Worm (Caenorhabditis elegans) whole organism, L1 larva: ENCODE data around the gene srj-24.

Source experiments
- C34B4.2 ChIP-seq: sonication (generic microtip); optimal IDR thresholded peaks from 2 replicates; lab custom pipeline; 2017; ENCODE audit warnings: mild to moderate bottlenecking, missing genetic modification characterization, missing compliant biosample characterization
- F16B12.6 ChIP-seq: fragments of 150-350 bp; optimal IDR thresholded peaks from 2 replicates; lab custom pipeline; 2014; ENCODE audit warnings: missing biosample characterization, missing genetic modification characterization
- alr-1 ChIP-seq: fragments of 200-800 bp; sonication (Bioruptor generic); optimal IDR thresholded peaks from 2 replicates; lab custom pipeline; 2018; ENCODE audit warnings: borderline replicate concordance, mild to moderate bottlenecking, missing genetic modification characterization, missing compliant biosample characterization
- blmp-1 ChIP-seq: fragments of 150-350 bp; optimal IDR thresholded peaks from 2 replicates; lab custom pipeline; 2014; ENCODE audit warnings: missing biosample characterization, missing genetic modification characterization
- hlh-17 ChIP-seq: fragments of 200-800 bp; sonication (Bioruptor generic); optimal IDR thresholded peaks from 2 replicates; lab custom pipeline; 2018; ENCODE audit warnings: missing genetic modification characterization, mild to moderate bottlenecking, missing compliant biosample characterization, moderate library complexity, borderline replicate concordance
- mab-9 ChIP-seq: fragments of 200-800 bp; sonication (Bioruptor generic); IDR thresholded peaks from 2 replicates; pipeline ENCODE4 v1.3.6; 2022; ENCODE audit warnings: missing genetic modification reagents, missing genetic modification characterization, missing compliant biosample characterization
- mdl-1 ChIP-seq, 2 experiments: fragments of 150-350 bp; optimal IDR thresholded peaks; 2 replicates each; lab custom pipeline; 2014 to 2017; ENCODE audit warnings: missing biosample characterization in 2 of 2, missing genetic modification characterization in 2 of 2, inconsistent platforms in 1 of 2
- nhr-237 ChIP-seq: fragments of 150-350 bp; optimal IDR thresholded peaks from 2 replicates; lab custom pipeline; 2014; ENCODE audit warnings: missing biosample characterization, missing genetic modification characterization
- nhr-85 ChIP-seq: sonication (generic microtip); peaks from one replicate; lab custom pipeline; 2016; ENCODE audit warnings: missing genetic modification characterization, inconsistent platforms, missing compliant biosample characterization
- pax-3 ChIP-seq: fragments of 200-800 bp; sonication (Bioruptor generic); optimal IDR thresholded peaks from 2 replicates; lab custom pipeline; 2018; ENCODE audit warnings: mild to moderate bottlenecking, missing genetic modification characterization, moderate library complexity, missing compliant biosample characterization
- rnt-1 ChIP-seq: sonication (generic microtip); optimal IDR thresholded peaks from 2 replicates; lab custom pipeline; 2016; ENCODE audit warnings: mild to moderate bottlenecking, missing genetic modification characterization, moderate library complexity, missing compliant biosample characterization
- unc-62 ChIP-seq: fragments of 150-350 bp; optimal IDR thresholded peaks from 2 replicates; lab custom pipeline; 2014; ENCODE audit warnings: missing biosample characterization, missing genetic modification reagents, missing genetic modification characterization
- vab-15 ChIP-seq: sonication (generic microtip); optimal IDR thresholded peaks from 2 replicates; lab custom pipeline; 2017; ENCODE audit warnings: missing genotype, mild to moderate bottlenecking, missing genetic modification characterization, missing compliant biosample characterization
- zip-4 ChIP-seq: fragments of 200-800 bp; sonication (Bioruptor generic); optimal IDR thresholded peaks from 2 replicates; lab custom pipeline; 2018; ENCODE audit warnings: mild to moderate bottlenecking, missing genetic modification characterization, moderate library complexity, missing compliant biosample characterization

The srj-24 gene

DNA sequence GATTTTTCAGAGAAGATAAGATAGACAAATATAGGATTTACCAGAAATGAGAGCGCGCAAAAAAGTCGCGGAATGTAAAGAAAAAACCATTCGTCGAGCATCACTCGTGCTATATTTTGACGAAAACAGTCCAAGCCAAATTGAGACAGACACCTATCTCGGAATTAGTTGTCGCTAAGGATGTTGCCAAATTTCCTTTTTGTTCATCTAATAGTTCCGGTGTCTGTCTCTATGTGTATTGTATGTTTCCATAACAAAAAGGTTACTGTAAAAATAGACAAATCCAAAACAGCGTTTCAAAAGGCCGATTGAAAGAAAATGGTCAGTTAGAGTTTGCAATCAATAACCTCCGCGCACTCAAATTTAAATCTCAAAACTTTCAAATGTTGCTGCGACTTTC, 44.0 kb downstream of the srj-24 start, which contains the start of gene srj-53:
Gene srj-53, minus strand, starts transcription at position 101 of the 400 bp plus-strand sequence.
- TF ChIP-seq unc-62 (GFP tag; lab: Kevin White, UChicago) = no peak
- no peak for TF ChIP-seq nhr-85 (tag; lab: Kevin White, UChicago)
- TF ChIP-seq mdl-1 (tag; optimal IDR thresholded peaks at IDR 0.05; lab: Kevin White, UChicago) = no peak
- TF ChIP-seq nhr-237 (tag; lab: Kevin White, UChicago) = no peak
- no peak for TF ChIP-seq hlh-17 (GFP tag; lab: Kevin White, UChicago)
- no peak for TF ChIP-seq vab-15

ce11 chrV:692720-693422, 45.8 kb downstream of the srj-24 start, which contains the start of gene srx-4:
Gene srx-4 (minus strand): TSS chrV:692770.
- TF ChIP-seq F16B12.6 (tag; lab: Kevin White, UChicago) (no peak), pax-3 (no peak), rnt-1 (no peak)
- TF ChIP-seq, all 84 proteins: peak for 0

- no peak for TF ChIP-seq zip-4
- no peak for TF ChIP-seq alr-1 (tag; lab: Kevin White, UChicago)
- no peak for TF ChIP-seq unc-62 (GFP tag; lab: Kevin White, UChicago)
- TF ChIP-seq nhr-237 (tag; lab: Kevin White, UChicago) = no peak
- TF ChIP-seq blmp-1 (tag; lab: Kevin White, UChicago) = no peak
- TF ChIP-seq mab-9 (GFP tag; lab: Robert Waterston, UW) = no peak
Observed at ce11 chrV:689538-689937, 49.1 kb downstream of the srj-24 start.

- TF ChIP-seq blmp-1 (tag; lab: Kevin White, UChicago) (peak; percentile 66), C34B4.2 (tag; lab: Kevin White, UChicago) (no peak)
Observed at ce11 chrV:687384-687783, 51.3 kb downstream of the srj-24 start, which contains the start of gene H25P19.1. Gene H25P19.1 (plus strand): TSS chrV:687684.
